Fruit fly (Drosophila melanogaster) S2 (cell line): ENCODE measurements around the gene plum.

Source experiments
- CG8478 ChIP-seq: fragments of >200 bp; optimal IDR thresholded peaks from 2 replicates; lab custom pipeline; 2018
- CTCF ChIP-seq, 2 experiments: fragments of >200 bp; optimal IDR thresholded peaks; 2 replicates each; lab custom pipeline; 2018

The plum gene

dm6 chr3R:26440455-26441196 is 94.4 kb downstream of the plum start, which contains the start of gene tx:
Gene tx, plus strand, starts transcription at chr3R:26440778.
- TF ChIP-seq CG8478 (lab: Kevin White, UChicago) = no peak
- TF ChIP-seq CTCF (optimal IDR thresholded peaks at IDR 0.05; lab: Kevin White, UChicago) = no peak

dm6 chr3R:26436540-26436939 is 98.5 kb downstream of the plum start:
- no peak for TF ChIP-seq CG8478 (lab: Kevin White, UChicago)
- TF ChIP-seq CTCF (optimal IDR thresholded peaks at IDR 0.05; lab: Kevin White, UChicago) = no peak

dm6 chr3R:26436001-26436400 is 99.0 kb downstream of the plum start:
- TF ChIP-seq CG8478 (lab: Kevin White, UChicago) (no peak), CTCF (optimal IDR thresholded peaks at IDR 0.05; lab: Kevin White, UChicago) (no peak)

- no peak for TF ChIP-seq CG8478 (lab: Kevin White, UChicago)
- TF ChIP-seq CTCF (optimal IDR thresholded peaks at IDR 0.05; lab: Kevin White, UChicago) = no peak
These were observed 101.3 kb downstream of the plum start for dm6 chr3R:26433743-26434142.

dm6 chr3R:26432978-26433377 is 102.0 kb downstream of the plum start:
- TF ChIP-seq CTCF (optimal IDR thresholded peaks at IDR 0.05; lab: Kevin White, UChicago) (no peak), CG8478 (lab: Kevin White, UChicago) (no peak)

dm6 chr3R:26432526-26432925 is 102.5 kb downstream of the plum start:
- TF ChIP-seq CG8478 (lab: Kevin White, UChicago) (no peak), CTCF (optimal IDR thresholded peaks at IDR 0.05; lab: Kevin White, UChicago) (peak; percentile 72 to 78)

- TF ChIP-seq CTCF (optimal IDR thresholded peaks at IDR 0.05; lab: Kevin White, UChicago) (no peak), CG8478 (lab: Kevin White, UChicago) (no peak)
These were observed 105.4 kb downstream of the plum start for dm6 chr3R:26429619-26430018.

dm6 chr3R:26428220-26428619 is 106.8 kb downstream of the plum start:
- no peak for TF ChIP-seq CG8478 (lab: Kevin White, UChicago)
- TF ChIP-seq CTCF (optimal IDR thresholded peaks at IDR 0.05; lab: Kevin White, UChicago) = no peak

- TF ChIP-seq CTCF (optimal IDR thresholded peaks at IDR 0.05; lab: Kevin White, UChicago) (no peak), CG8478 (lab: Kevin White, UChicago) (no peak)
These were observed 109.3 kb downstream of the plum start, which contains the start of gene CG34291 for dm6 chr3R:26425681-26426080. Gene CG34291, minus strand, starts transcription at chr3R:26425781.

dm6 chr3R:26425005-26425404 is 110.0 kb downstream of the plum start, which contains the start of gene CG6503:
Gene CG6503, minus strand, starts transcription at chr3R:26425105.
- no peak for TF ChIP-seq CTCF (optimal IDR thresholded peaks at IDR 0.05; lab: Kevin White, UChicago)
- TF ChIP-seq CG8478 (lab: Kevin White, UChicago) = no peak
